Fruit fly (Drosophila melanogaster): ENCODE data around the gene CG8188.

dm6 chrX:17657716-17658115 is 45.1 kb downstream of the CG8188 start:
- TF ChIP-seq nerfin-1 (tag; optimal IDR thresholded peaks at IDR 0.05), result no peak
- TF ChIP-seq zfh2 (GFP tag; optimal IDR thresholded peaks at IDR 0.05), result no peak
- no peak for TF ChIP-seq Dref (GFP tag; IDR thresholded peaks at IDR 0.05)
- TF ChIP-seq CG4820 (GFP tag; optimal IDR thresholded peaks at IDR 0.05), result no peak
- TF ChIP-seq CG33557 (GFP tag; optimal IDR thresholded peaks at IDR 0.05), result no peak
- TF ChIP-seq psq (GFP tag; optimal IDR thresholded peaks at IDR 0.05), result no peak
- peak; percentile 27; the same call in 1 of the 2 replicates for TF ChIP-seq onecut (GFP tag; IDR thresholded peaks at IDR 0.05)
- no peak for TF ChIP-seq dm (GFP tag; optimal IDR thresholded peaks at IDR 0.05)
- TF ChIP-seq Gsc (GFP tag; IDR thresholded peaks at IDR 0.05), result no peak
- TF ChIP-seq Gug (GFP tag; IDR thresholded peaks at IDR 0.05), result no peak
- TF ChIP-seq hb (GFP tag; IDR thresholded peaks at IDR 0.05; ENCODE audit: partially characterized antibody), result no peak
- no peak for TF ChIP-seq Hr78 (GFP tag; optimal IDR thresholded peaks at IDR 0.05)
- TF ChIP-seq dan (GFP tag; IDR thresholded peaks at IDR 0.05), result no peak
- TF ChIP-seq CG11398 (GFP tag; optimal IDR thresholded peaks at IDR 0.05), result no peak
